Fruit fly (Drosophila melanogaster) whole organism, prepupa: ENCODE results near the gene Atxn7.

ENCODE experiments used
- Blimp-1 ChIP-seq: fragments of 200-800 bp; sonication (Bioruptor generic); optimal IDR thresholded peaks from 3 replicates; lab custom pipeline; 2017; ENCODE audit warnings: missing biosample characterization, missing genetic modification characterization, mild to moderate bottlenecking, moderate library complexity, missing genetic modification reagents
- CG10631 ChIP-seq: fragments of 200-800 bp; sonication (Bioruptor generic); optimal IDR thresholded peaks from 2 replicates; lab custom pipeline; 2016; ENCODE audit warnings: missing biosample characterization, missing genetic modification characterization
- CG10669 ChIP-seq: fragments of 200-800 bp; sonication (Bioruptor generic); optimal IDR thresholded peaks from 3 replicates; lab custom pipeline; 2018; ENCODE audit warnings: missing biosample characterization, mild to moderate bottlenecking, missing genetic modification characterization, moderate library complexity
- CG11294 ChIP-seq: fragments of 200-800 bp; sonication (Bioruptor generic); IDR thresholded peaks from 2 replicates; pipeline ENCODE4 v1.3.6; 2022; ENCODE audit warnings: missing biosample characterization, missing genetic modification characterization
- CG11762 ChIP-seq: fragments of 200-800 bp; sonication (Bioruptor generic); optimal IDR thresholded peaks from 3 replicates; lab custom pipeline; 2016; ENCODE audit warnings: missing biosample characterization, missing genetic modification characterization; ENCODE audit not compliant: insufficient read depth
- CG11902 ChIP-seq: fragments of 200-800 bp; sonication (Bioruptor generic); optimal IDR thresholded peaks from 3 replicates; lab custom pipeline; 2016; ENCODE audit warnings: missing biosample characterization, missing genetic modification characterization
- CG1621 ChIP-seq: fragments of 200-800 bp; sonication (Bioruptor generic); optimal IDR thresholded peaks from 3 replicates; lab custom pipeline; 2018; ENCODE audit warnings: missing biosample characterization, mild to moderate bottlenecking, missing genetic modification characterization
- CG31627 ChIP-seq: fragments of 200-800 bp; sonication (Bioruptor generic); optimal IDR thresholded peaks from 3 replicates; lab custom pipeline; 2016; ENCODE audit warnings: missing biosample characterization, missing genetic modification characterization
- CG6163 ChIP-seq: fragments of 200-800 bp; sonication (Bioruptor generic); IDR thresholded peaks from 3 replicates; pipeline ENCODE4 v1.3.6; 2022; ENCODE audit warnings: missing biosample characterization, missing genetic modification characterization
- CG6276 ChIP-seq: fragments of 200-800 bp; sonication (Bioruptor generic); optimal IDR thresholded peaks from 2 replicates; lab custom pipeline; 2017; ENCODE audit warnings: missing biosample characterization, mild to moderate bottlenecking, missing genetic modification characterization
- CG6808 ChIP-seq: fragments of 200-800 bp; sonication (Bioruptor generic); optimal IDR thresholded peaks from 3 replicates; lab custom pipeline; 2017; ENCODE audit warnings: missing biosample characterization, missing genetic modification characterization, mild to moderate bottlenecking, moderate library complexity, missing genetic modification reagents
- CG6854 ChIP-seq: fragments of 200-800 bp; sonication (Bioruptor generic); optimal IDR thresholded peaks from 2 replicates; lab custom pipeline; 2017; ENCODE audit warnings: missing biosample characterization, mild to moderate bottlenecking, missing genetic modification characterization
- CG8119 ChIP-seq: fragments of 200-800 bp; sonication (Bioruptor generic); IDR thresholded peaks from 3 replicates; pipeline ENCODE4 v1.3.6; 2022; ENCODE audit warnings: missing biosample characterization, missing genetic modification characterization
- CG8319 ChIP-seq: fragments of 200-800 bp; sonication (Bioruptor generic); optimal IDR thresholded peaks from 3 replicates; lab custom pipeline; 2016; ENCODE audit warnings: missing biosample characterization, missing genetic modification characterization
- Eip75B ChIP-seq: fragments of 200-800 bp; sonication (Bioruptor generic); optimal IDR thresholded peaks from 3 replicates; lab custom pipeline; 2016; ENCODE audit warnings: missing biosample characterization, missing genetic modification characterization
- Eip78C ChIP-seq: fragments of 200-800 bp; sonication (Bioruptor generic); peaks from one replicate; lab custom pipeline; 2016; ENCODE audit warnings: missing biosample characterization, missing genetic modification characterization
- Ets96B ChIP-seq: fragments of 200-800 bp; optimal IDR thresholded peaks from 2 replicates; lab custom pipeline; 2019; ENCODE audit warnings: missing biosample characterization, mild to moderate bottlenecking, missing genetic modification characterization, moderate library complexity
- Hr38 ChIP-seq: sonication (Bioruptor generic); optimal IDR thresholded peaks from 2 replicates; lab custom pipeline; 2016; ENCODE audit warnings: missing biosample characterization, missing genetic modification characterization
- Met ChIP-seq: fragments of 200-800 bp; sonication (Bioruptor generic); optimal IDR thresholded peaks from 3 replicates; lab custom pipeline; 2016; ENCODE audit warnings: missing biosample characterization, missing genetic modification characterization
- Smox ChIP-seq: fragments of 200-800 bp; sonication (Bioruptor generic); optimal IDR thresholded peaks from 3 replicates; lab custom pipeline; 2016; ENCODE audit warnings: missing biosample characterization, missing genetic modification characterization
- Sox14 ChIP-seq: fragments of 200-800 bp; sonication (Bioruptor generic); optimal IDR thresholded peaks from 3 replicates; lab custom pipeline; 2016; ENCODE audit warnings: missing biosample characterization, missing genetic modification characterization
- achi ChIP-seq: fragments of 200-800 bp; sonication (Bioruptor generic); optimal IDR thresholded peaks from 3 replicates; lab custom pipeline; 2016; ENCODE audit warnings: missing biosample characterization, missing genetic modification characterization
- acj6 ChIP-seq: fragments of 200-800 bp; sonication (Bioruptor generic); optimal IDR thresholded peaks from 3 replicates; lab custom pipeline; 2016; ENCODE audit warnings: missing biosample characterization, missing genetic modification characterization
- cyc ChIP-seq: fragments of 200-800 bp; sonication (Bioruptor generic); optimal IDR thresholded peaks from 3 replicates; lab custom pipeline; 2016; ENCODE audit warnings: missing biosample characterization, missing genetic modification characterization
- dac ChIP-seq: fragments of 200-800 bp; sonication (Bioruptor generic); optimal IDR thresholded peaks from 2 replicates; lab custom pipeline; 2017; ENCODE audit warnings: missing biosample characterization, mild to moderate bottlenecking, missing genetic modification characterization
- dsx ChIP-seq: fragments of 200-800 bp; optimal IDR thresholded peaks from 3 replicates; lab custom pipeline; 2019; ENCODE audit warnings: missing biosample characterization, mild to moderate bottlenecking, missing genetic modification characterization, moderate library complexity; ENCODE audit not compliant: poor library complexity, severe bottlenecking
- esn ChIP-seq: fragments of 200-800 bp; sonication (Bioruptor generic); optimal IDR thresholded peaks from 2 replicates; lab custom pipeline; 2016; ENCODE audit warnings: missing biosample characterization, mild to moderate bottlenecking, missing genetic modification characterization, moderate library complexity
- fd59A ChIP-seq: fragments of 200-800 bp; sonication (Bioruptor generic); optimal IDR thresholded peaks from 2 replicates; lab custom pipeline; 2017; ENCODE audit warnings: missing biosample characterization, mild to moderate bottlenecking, missing genetic modification characterization, missing genetic modification reagents
- fd85E ChIP-seq: fragments of 200-800 bp; sonication (Bioruptor generic); optimal IDR thresholded peaks from 3 replicates; lab custom pipeline; 2016; ENCODE audit warnings: missing biosample characterization, missing genetic modification characterization
- fkh ChIP-seq: fragments of 200-800 bp; sonication (Bioruptor generic); optimal IDR thresholded peaks from 3 replicates; lab custom pipeline; 2017; ENCODE audit warnings: missing biosample characterization, mild to moderate bottlenecking, missing genetic modification characterization, moderate library complexity
- lz ChIP-seq: fragments of 200-800 bp; sonication (Bioruptor generic); optimal IDR thresholded peaks from 3 replicates; lab custom pipeline; 2016; ENCODE audit warnings: missing biosample characterization, missing genetic modification characterization
- net ChIP-seq: fragments of 200-800 bp; sonication (Bioruptor generic); optimal IDR thresholded peaks from 3 replicates; lab custom pipeline; 2016; ENCODE audit warnings: missing biosample characterization, missing genetic modification characterization
- pdm3 ChIP-seq: fragments of 200-800 bp; sonication (Bioruptor generic); optimal IDR thresholded peaks from 3 replicates; lab custom pipeline; 2016; ENCODE audit warnings: missing biosample characterization, missing genetic modification characterization
- spab ChIP-seq: fragments of 200-800 bp; sonication (Bioruptor generic); optimal IDR thresholded peaks from 2 replicates; lab custom pipeline; 2017; ENCODE audit warnings: missing biosample characterization, mild to moderate bottlenecking, missing genetic modification characterization, missing genetic modification reagents
- svp ChIP-seq: fragments of 200-800 bp; sonication (Bioruptor generic); peaks from one replicate; lab custom pipeline; 2016; ENCODE audit warnings: missing biosample characterization, missing genetic modification characterization
- topi ChIP-seq: fragments of 200-800 bp; sonication (Bioruptor generic); optimal IDR thresholded peaks from 3 replicates; lab custom pipeline; 2016; ENCODE audit warnings: missing biosample characterization, missing genetic modification characterization

The Atxn7 gene

DNA sequence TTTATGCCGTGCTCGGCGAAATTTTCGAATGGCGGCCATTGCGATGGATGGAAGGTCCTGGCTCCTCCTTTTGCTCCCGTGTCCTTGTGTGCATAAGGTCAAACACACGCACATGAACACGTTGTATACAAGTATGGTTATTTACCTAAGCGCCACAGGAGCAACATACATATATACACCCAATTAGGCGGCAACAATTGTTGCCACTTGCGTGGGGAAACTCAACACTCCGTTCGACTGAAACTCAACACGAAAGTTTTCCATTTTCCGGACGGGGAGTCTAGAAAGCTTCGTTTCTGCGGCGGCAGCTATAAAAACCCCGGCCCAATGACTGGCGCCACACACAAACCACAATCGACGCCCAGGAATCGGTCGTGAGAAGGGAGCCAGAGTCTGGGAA lies 15.7 kb downstream of the Atxn7 start, which contains the start of gene CG46448:
Gene CG46448 (plus strand): TSS at position 340 of the 400 bp plus-strand sequence.
- no peak for TF ChIP-seq CG11762 (GFP tag; lab: Kevin White, UChicago)
- no peak for TF ChIP-seq CG11294 (GFP tag; lab: Robert Waterston, UW)
- no peak for TF ChIP-seq spab
- TF ChIP-seq esn (GFP tag; lab: Kevin White, UChicago): no peak
- TF ChIP-seq Smox (GFP tag; lab: Kevin White, UChicago): no peak
- no peak for TF ChIP-seq dsx (GFP tag; lab: Kevin White, UChicago)
- TF ChIP-seq CG1621 (tag; lab: Kevin White, UChicago): no peak
- TF ChIP-seq CG8319 (GFP tag; lab: Kevin White, UChicago): no peak
- no peak for TF ChIP-seq Blimp-1 (GFP tag; lab: Kevin White, UChicago)
- no peak for TF ChIP-seq Eip75B (GFP tag; lab: Kevin White, UChicago)
- TF ChIP-seq Hr38: no peak
- TF ChIP-seq CG6276 (GFP tag; lab: Kevin White, UChicago): no peak
- no peak for TF ChIP-seq CG6854 (GFP tag; lab: Kevin White, UChicago)
- TF ChIP-seq CG8119: no peak
- no peak for TF ChIP-seq dac (GFP tag; lab: Kevin White, UChicago)
- TF ChIP-seq net (GFP tag; lab: Kevin White, UChicago): no peak
- TF ChIP-seq pdm3: no peak
- TF ChIP-seq Sox14 (GFP tag; lab: Kevin White, UChicago): no peak
- no peak for TF ChIP-seq acj6
- no peak for TF ChIP-seq CG10631 (GFP tag; lab: Kevin White, UChicago)

DNA sequence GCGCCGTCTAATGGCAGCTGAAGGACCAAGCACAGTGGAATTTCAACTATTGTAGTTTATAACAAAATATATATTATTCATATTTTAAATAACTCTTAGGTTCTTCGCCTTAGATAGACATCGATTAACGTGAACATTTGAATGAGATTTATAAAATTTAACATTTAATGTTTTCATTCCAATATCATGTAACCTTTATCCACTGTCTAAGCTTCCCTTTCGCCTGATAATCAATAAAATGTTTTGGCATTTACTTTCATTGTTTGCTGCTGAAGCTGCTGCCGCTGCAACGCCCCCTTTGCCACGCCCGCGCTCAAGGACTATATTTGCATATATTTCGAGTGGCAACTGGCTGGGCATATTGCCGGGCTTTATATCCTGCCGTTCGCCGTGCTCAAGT lies 19.2 kb downstream of the Atxn7 start:
- TF ChIP-seq svp (peak; percentile 51), CG6854 (GFP tag; lab: Kevin White, UChicago) (no peak), fd59A (GFP tag; lab: Kevin White, UChicago) (no peak), CG11762 (GFP tag; lab: Kevin White, UChicago) (no peak), Ets96B (tag; lab: Kevin White, UChicago) (no peak), Eip78C (GFP tag; lab: Kevin White, UChicago) (peak; percentile 38)

dm6 chr2L:2397080-2397479 lies 21.4 kb downstream of the Atxn7 start:
- peak; percentile 57 for TF ChIP-seq Eip78C (GFP tag; lab: Kevin White, UChicago)
- peak; percentile 9 for TF ChIP-seq Met (GFP tag; lab: Kevin White, UChicago)
- peak; percentile 57; the same call in 1 of the 3 replicates for TF ChIP-seq CG6163 (GFP tag; lab: Robert Waterston, UW)
- peak; percentile 6 for TF ChIP-seq CG10669 (GFP tag; lab: Kevin White, UChicago)
- peak; percentile 39 for TF ChIP-seq svp
- TF ChIP-seq CG31627: peak; percentile 8
- no peak for TF ChIP-seq CG6808
- TF ChIP-seq fd85E (GFP tag; lab: Kevin White, UChicago): no peak
- peak; percentile 26 for TF ChIP-seq Smox (GFP tag; lab: Kevin White, UChicago)
- peak; percentile 2 for TF ChIP-seq lz
- TF ChIP-seq fkh (GFP tag; lab: Kevin White, UChicago): no peak
- no peak for TF ChIP-seq achi (GFP tag; lab: Kevin White, UChicago)
- peak; percentile 24 for TF ChIP-seq topi
- TF ChIP-seq esn (GFP tag; lab: Kevin White, UChicago): no peak
- peak; percentile 19 for TF ChIP-seq cyc
- TF ChIP-seq CG10631 (GFP tag; lab: Kevin White, UChicago): peak; percentile 4
- no peak for TF ChIP-seq CG11902 (GFP tag; lab: Kevin White, UChicago)

DNA sequence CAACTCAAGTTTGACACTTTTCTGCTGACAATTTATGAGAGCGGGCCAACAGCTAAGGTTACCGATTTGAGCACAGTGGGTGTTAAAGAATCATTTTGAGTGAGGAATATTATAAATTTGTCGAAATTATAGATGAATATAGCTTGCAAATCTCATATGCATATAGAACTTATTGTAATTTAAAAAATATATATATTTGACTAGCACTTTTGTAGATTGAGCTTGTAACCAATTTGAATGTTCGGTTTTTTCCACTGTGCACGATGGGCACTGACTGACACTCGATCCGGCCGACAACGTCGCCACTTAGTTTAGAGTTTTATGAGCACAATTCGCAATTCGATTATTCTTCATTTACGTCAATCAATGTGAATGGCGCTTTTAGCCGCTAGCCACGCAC lies 22.8 kb downstream of the Atxn7 start:
- TF ChIP-seq svp (peak; percentile 55), CG10631 (GFP tag; lab: Kevin White, UChicago) (peak; percentile 8), lz (no peak)
